Worm (Caenorhabditis elegans): ENCODE measurements around the gene efr-3.

The efr-3 gene

ce11 chrII:6281002-6281401 is 40.0 kb downstream of the efr-3 start, which contains the start of gene scly-1 (continued):
- TF ChIP-seq him-1 (tag; optimal IDR thresholded peaks at IDR 0.05) = no peak
- no peak for TF ChIP-seq snpc-1.3 (tag; optimal IDR thresholded peaks at IDR 0.05; ENCODE audit: insufficient read depth)
- TF ChIP-seq K12H6.12 (tag; optimal IDR thresholded peaks at IDR 0.05) = no peak

ce11 chrII:6273916-6274315 is 47.0 kb downstream of the efr-3 start, which contains the start of gene bpl-1:
Gene bpl-1 (plus strand): TSS chrII:6274216.
- TF ChIP-seq ccch-3 (GFP tag; optimal IDR thresholded peaks at IDR 0.05) (no peak), nfyb-1 (GFP tag; IDR thresholded peaks at IDR 0.05) (0 out of 2 replicates have a peak, but pooled peaks have one; percentile 15), athp-1 (tag; optimal IDR thresholded peaks at IDR 0.05) (no peak)

DNA sequence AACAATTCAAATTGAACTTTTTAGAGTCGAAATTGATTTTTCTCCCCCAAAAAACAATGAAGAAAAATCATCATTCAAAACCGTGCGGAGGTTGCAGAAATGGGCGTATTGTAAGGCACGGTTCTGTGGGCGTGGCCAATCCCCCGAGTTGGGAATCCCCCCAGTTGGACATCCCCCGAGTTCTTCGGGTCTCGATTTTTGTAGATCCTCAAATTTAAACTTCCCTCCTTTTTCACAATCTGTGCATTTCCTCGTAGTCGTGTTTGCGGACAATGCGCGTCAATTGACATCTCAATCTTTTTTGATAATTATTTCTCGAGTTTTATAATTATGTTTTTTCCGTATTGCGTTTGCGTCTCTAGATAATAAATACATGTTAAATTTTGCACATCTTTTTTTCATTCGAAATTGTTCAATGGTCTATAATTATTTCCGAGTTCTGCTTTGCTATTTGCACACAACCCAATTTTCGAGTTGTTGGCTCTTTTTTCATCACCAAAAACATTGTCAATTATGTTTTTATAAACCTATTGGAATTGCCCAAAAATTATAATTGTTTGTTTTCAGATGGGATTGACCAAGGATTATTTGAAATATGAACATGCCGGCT is 51.0 kb downstream of the efr-3 start, which contains the start of gene F13H8.2:
TSS of gene F13H8.2 (plus strand) at position 560 of the 610 bp plus-strand sequence.
- TF ChIP-seq hmg-20 (GFP tag; IDR thresholded peaks at IDR 0.05) (0 out of 2 replicates have a peak, but pooled peaks have one; percentile 43), attf-5 (GFP tag; optimal IDR thresholded peaks at IDR 0.05) (peak; percentile 84), aptf-3 (GFP tag; IDR thresholded peaks at IDR 0.05) (no peak), ekl-4 (GFP tag; IDR thresholded peaks at IDR 0.05) (peak; percentile 86), pha-4 (tag; optimal IDR thresholded peaks at IDR 0.05) (no peak), F49E8.2 (tag; optimal IDR thresholded peaks at IDR 0.05; ENCODE audit: insufficient read depth) (peak; percentile 6), fkh-3 (tag; optimal IDR thresholded peaks at IDR 0.05) (no peak), B0035.1 (tag; optimal IDR thresholded peaks at IDR 0.05) (no peak), sptf-2 (GFP tag; optimal IDR thresholded peaks at IDR 0.05) (no peak), ztf-22 (GFP tag; optimal IDR thresholded peaks at IDR 0.05) (no peak), ceh-91 (GFP tag; IDR thresholded peaks at IDR 0.05) (peak; percentile 78), lin-35 (GFP tag; optimal IDR thresholded peaks at IDR 0.05) (peak in 2 of 3 experiments; percentile 24 to 94), cebp-1 (GFP tag; IDR thresholded peaks at IDR 0.05) (peak; percentile 48; the same call in 1 of the 2 replicates), cebp-1 (tag; optimal IDR thresholded peaks at IDR 0.05) (no peak), snpc-3.4 (tag; optimal IDR thresholded peaks at IDR 0.05) (no peak), hlh-26 (GFP tag; conservative IDR thresholded peaks at IDR 0.05) (no peak), ztf-28 (GFP tag; IDR thresholded peaks at IDR 0.05) (peak; percentile 95), mel-28 (tag; optimal IDR thresholded peaks at IDR 0.05; ENCODE audit: borderline replicate concordance) (no peak), zim-3 (tag; optimal IDR thresholded peaks at IDR 0.05) (peak; percentile 2), zfh-2 (GFP tag; conservative IDR thresholded peaks at IDR 0.05) (0 out of 2 replicates have a peak, but pooled peaks have one; percentile 18), Y53F4B.3 (GFP tag; IDR thresholded peaks at IDR 0.05) (peak; percentile 85), let-607 (tag; optimal IDR thresholded peaks at IDR 0.05) (no peak), Y53G8AR.9 (GFP tag; conservative IDR thresholded peaks at IDR 0.05) (peak; percentile 61; the same call in 1 of the 2 replicates), nfya-2 (GFP tag; IDR thresholded peaks at IDR 0.05) (no peak), bed-1 (GFP tag; IDR thresholded peaks at IDR 0.05) (no peak), sea-2 (GFP tag; IDR thresholded peaks at IDR 0.05) (no peak), T07F8.4 (tag; optimal IDR thresholded peaks at IDR 0.05) (no peak), attf-3 (GFP tag; conservative IDR thresholded peaks at IDR 0.05) (peak; percentile 79), ceh-58 (GFP tag; IDR thresholded peaks at IDR 0.05) (no peak), F33H1.4 (GFP tag; IDR thresholded peaks at IDR 0.05) (peak; percentile 73), K11D2.4 (GFP tag; IDR thresholded peaks at IDR 0.05) (peak; percentile 84), rpc-1 (optimal IDR thresholded peaks at IDR 0.05) (no peak), rpc-1 (tag; optimal IDR thresholded peaks at IDR 0.05) (no peak), hrde-1 (tag; optimal IDR thresholded peaks at IDR 0.05; ENCODE audit: borderline replicate concordance) (no peak), dox-1 (GFP tag; IDR thresholded peaks at IDR 0.05) (peak; percentile 96), snpc-1.1 (tag; optimal IDR thresholded peaks at IDR 0.05; ENCODE audit: insufficient read depth) (no peak), Y56A3A.18 (GFP tag; IDR thresholded peaks at IDR 0.05) (0 out of 2 replicates have a peak, but pooled peaks have one; percentile 69), ccch-3 (GFP tag; optimal IDR thresholded peaks at IDR 0.05) (no peak)
